Fruit fly (Drosophila melanogaster) whole organism, adult: ENCODE data around the gene Chc.

ENCODE experiments used
- CG12768 ChIP-seq: fragments of 200-800 bp; sonication (Bioruptor generic); optimal IDR thresholded peaks from 2 replicates; lab custom pipeline; 2017; ENCODE audit warnings: missing biosample characterization, missing genetic modification characterization, mild to moderate bottlenecking, moderate library complexity, missing genetic modification reagents
- CG14711 ChIP-seq: fragments of 200-800 bp; sonication (Bioruptor generic); optimal IDR thresholded peaks from 2 replicates; lab custom pipeline; 2018; ENCODE audit warnings: missing biosample characterization, mild to moderate bottlenecking, missing genetic modification characterization, moderate library complexity
- CG1620 ChIP-seq: fragments of 200-800 bp; sonication (Bioruptor generic); optimal IDR thresholded peaks from 2 replicates; lab custom pipeline; 2016; ENCODE audit warnings: missing biosample characterization, missing genetic modification characterization
- CG5204 ChIP-seq: fragments of 200-800 bp; sonication (Bioruptor generic); optimal IDR thresholded peaks from 2 replicates; lab custom pipeline; 2016; ENCODE audit warnings: missing biosample characterization, missing genetic modification characterization
- Clk ChIP-seq: fragments of 200-800 bp; sonication (Bioruptor generic); optimal IDR thresholded peaks from 2 replicates; lab custom pipeline; 2017; ENCODE audit warnings: missing biosample characterization, missing genetic modification characterization
- cic ChIP-seq: fragments of 200-800 bp; sonication (Bioruptor generic); optimal IDR thresholded peaks from 2 replicates; lab custom pipeline; 2017; ENCODE audit warnings: missing biosample characterization, mild to moderate bottlenecking, missing genetic modification characterization, moderate library complexity
- pad ChIP-seq: fragments of 200-800 bp; sonication (Bioruptor generic); optimal IDR thresholded peaks from 3 replicates; lab custom pipeline; 2017; ENCODE audit warnings: missing biosample characterization, missing genetic modification characterization, mild to moderate bottlenecking, moderate library complexity, missing genetic modification reagents
- toe ChIP-seq: fragments of 200-800 bp; sonication (Bioruptor generic); optimal IDR thresholded peaks from 2 replicates; lab custom pipeline; 2016; ENCODE audit warnings: missing biosample characterization, missing genetic modification characterization

DNA sequence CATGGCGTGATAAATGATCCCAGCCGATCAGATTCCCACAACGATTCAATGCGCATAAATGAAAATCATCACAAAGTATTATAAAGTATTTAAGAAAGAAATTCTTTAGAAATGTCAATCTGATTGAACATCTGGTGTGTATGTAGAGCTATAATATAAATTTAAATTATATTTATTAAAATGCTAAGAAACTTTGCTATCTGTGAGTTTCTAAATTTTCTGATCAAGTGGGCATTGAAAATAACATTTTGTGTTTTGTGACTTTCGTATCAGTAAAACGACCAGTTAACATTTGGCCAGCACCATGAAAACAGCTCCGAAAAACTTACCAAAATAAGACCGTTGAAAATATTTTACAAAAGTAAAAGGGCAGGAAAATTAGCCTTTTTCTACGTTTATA lies 2.2 kb upstream of the Chc start, which contains the start of gene CG8565:
- TF ChIP-seq CG1620 (no peak), CG5204 (GFP tag; lab: Kevin White, UChicago) (no peak), Clk (GFP tag; lab: Kevin White, UChicago) (no peak), cic (GFP tag; lab: Kevin White, UChicago) (no peak), CG12768 (GFP tag; lab: Kevin White, UChicago) (no peak), toe (GFP tag; lab: Kevin White, UChicago) (no peak), CG14711 (tag; lab: Kevin White, UChicago) (no peak), pad (GFP tag; lab: Kevin White, UChicago) (no peak)
